Fruit fly (Drosophila melanogaster): Measurements from ENCODE around the gene MsR1.

Gene MsR1

dm6 chr3L:2371882-2372281, 49.4 kb downstream of the MsR1 start, which contains the start of the genes CG1317 and CG8993 (continued):
- no peak for TF ChIP-seq CG34406 (GFP tag; optimal IDR thresholded peaks at IDR 0.05)
- TF ChIP-seq Sox14 (GFP tag; optimal IDR thresholded peaks at IDR 0.05): peak; percentile 32
- TF ChIP-seq salr (GFP tag; optimal IDR thresholded peaks at IDR 0.05): no peak
- TF ChIP-seq CG31627 (GFP tag; optimal IDR thresholded peaks at IDR 0.05): no peak
- no peak for TF ChIP-seq eg (GFP tag; IDR thresholded peaks at IDR 0.05)
- no peak for TF ChIP-seq CG8119 (GFP tag; IDR thresholded peaks at IDR 0.05)
- TF ChIP-seq Met (GFP tag; optimal IDR thresholded peaks at IDR 0.05): no peak
- TF ChIP-seq topi (GFP tag; optimal IDR thresholded peaks at IDR 0.05): no peak
- no peak for TF ChIP-seq Sox15 (GFP tag; optimal IDR thresholded peaks at IDR 0.05)
- peak; percentile 42 for TF ChIP-seq svp (GFP tag)
- TF ChIP-seq acj6 (GFP tag; optimal IDR thresholded peaks at IDR 0.05): peak; percentile 26
- TF ChIP-seq OdsH (GFP tag; optimal IDR thresholded peaks at IDR 0.05): peak; percentile 48
- no peak for TF ChIP-seq Sox102F (GFP tag; optimal IDR thresholded peaks at IDR 0.05)
- no peak for TF ChIP-seq dac (GFP tag; optimal IDR thresholded peaks at IDR 0.05)
- TF ChIP-seq Smox (GFP tag; optimal IDR thresholded peaks at IDR 0.05): no peak
- TF ChIP-seq CG3919 (GFP tag; optimal IDR thresholded peaks at IDR 0.05): peak; percentile 11
- TF ChIP-seq Gug (GFP tag; IDR thresholded peaks at IDR 0.05): no peak
- no peak for TF ChIP-seq Lpt (GFP tag; optimal IDR thresholded peaks at IDR 0.05)
- TF ChIP-seq Ets96B (tag; optimal IDR thresholded peaks at IDR 0.05): no peak

dm6 chr3L:2373421-2374043, 51.0 kb downstream of the MsR1 start, which contains the start of the genes mRpL23 and CG9004:
Gene mRpL23 (minus strand): TSS chr3L:2373704.
Gene CG9004 (plus strand): TSS chr3L:2373728.
- TF ChIP-seq CG8119 (GFP tag; IDR thresholded peaks at IDR 0.05) (peak; percentile 99), CG6163 (GFP tag; IDR thresholded peaks at IDR 0.05) (peak; percentile 100), achi (GFP tag; optimal IDR thresholded peaks at IDR 0.05) (peak; percentile 99), Sox14 (GFP tag; optimal IDR thresholded peaks at IDR 0.05) (peak; percentile 99), Ets96B (tag; optimal IDR thresholded peaks at IDR 0.05) (peak; percentile 99), Smox (GFP tag; optimal IDR thresholded peaks at IDR 0.05) (peak; percentile 99), dsx (GFP tag; optimal IDR thresholded peaks at IDR 0.05; ENCODE audit: poor library complexity, severe bottlenecking) (peak; percentile 97), Gug (GFP tag; IDR thresholded peaks at IDR 0.05) (peak; percentile 100), Hr38 (GFP tag; optimal IDR thresholded peaks at IDR 0.05) (peak; percentile 93), fd59A (GFP tag; optimal IDR thresholded peaks at IDR 0.05) (peak; percentile 99), CG6276 (GFP tag; optimal IDR thresholded peaks at IDR 0.05) (peak; percentile 97), Ets21C (GFP tag; optimal IDR thresholded peaks at IDR 0.05) (peak; percentile 99), topi (GFP tag; optimal IDR thresholded peaks at IDR 0.05) (peak; percentile 99), svp (GFP tag) (peak; percentile 100), CG8632 (GFP tag; optimal IDR thresholded peaks at IDR 0.05) (peak; percentile 99), CG32006 (GFP tag; optimal IDR thresholded peaks at IDR 0.05) (peak; percentile 100), CG16779 (tag; optimal IDR thresholded peaks at IDR 0.05) (peak; percentile 97), vri (GFP tag; optimal IDR thresholded peaks at IDR 0.05) (peak; percentile 98), Blimp-1 (GFP tag; optimal IDR thresholded peaks at IDR 0.05) (peak; percentile 94), Hr4 (GFP tag; optimal IDR thresholded peaks at IDR 0.05) (peak; percentile 100), CG34406 (GFP tag; optimal IDR thresholded peaks at IDR 0.05) (peak; percentile 99), spab (GFP tag; optimal IDR thresholded peaks at IDR 0.05) (peak; percentile 96), Hr39 (GFP tag; optimal IDR thresholded peaks at IDR 0.05) (peak; percentile 99), CG11902 (GFP tag; optimal IDR thresholded peaks at IDR 0.05) (peak; percentile 99), OdsH (GFP tag; optimal IDR thresholded peaks at IDR 0.05) (peak; percentile 100), fkh (GFP tag; optimal IDR thresholded peaks at IDR 0.05) (peak; percentile 86), Sox15 (GFP tag; optimal IDR thresholded peaks at IDR 0.05) (peak; percentile 99), CG6808 (GFP tag; optimal IDR thresholded peaks at IDR 0.05) (peak; percentile 96), Eip78C (GFP tag) (peak; percentile 100), Met (GFP tag; optimal IDR thresholded peaks at IDR 0.05) (peak; percentile 99), eg (GFP tag; IDR thresholded peaks at IDR 0.05) (peak; percentile 100), lz (GFP tag; optimal IDR thresholded peaks at IDR 0.05) (peak; percentile 100), CG10631 (GFP tag; optimal IDR thresholded peaks at IDR 0.05) (peak; percentile 100), CG4318 (GFP tag; optimal IDR thresholded peaks at IDR 0.05) (peak; percentile 99), CG3032 (tag; optimal IDR thresholded peaks at IDR 0.05) (peak; percentile 100), ss (GFP tag; optimal IDR thresholded peaks at IDR 0.05) (peak; percentile 92 to 97), CG31627 (GFP tag; optimal IDR thresholded peaks at IDR 0.05) (peak; percentile 99), CG3919 (GFP tag; optimal IDR thresholded peaks at IDR 0.05) (peak; percentile 99), Sox102F (GFP tag; optimal IDR thresholded peaks at IDR 0.05) (peak; percentile 99), net (GFP tag; optimal IDR thresholded peaks at IDR 0.05) (peak; percentile 99), cyc (GFP tag; optimal IDR thresholded peaks at IDR 0.05) (peak; percentile 99), dac (GFP tag; optimal IDR thresholded peaks at IDR 0.05) (peak; percentile 99), CG8319 (GFP tag; optimal IDR thresholded peaks at IDR 0.05) (peak; percentile 99)

Measured in whole organism, prepupa.